Fruit fly (Drosophila melanogaster): ENCODE measurements around the gene unc-119.

unc-119 gene

dm6 chrX:7306538-7307477 lies 15.7 kb upstream of the unc-119 start:
- peak; percentile 72 for TF ChIP-seq noc (tag; optimal IDR thresholded peaks at IDR 0.05)

dm6 chrX:7305753-7306338 lies 14.7 kb upstream of the unc-119 start:
- TF ChIP-seq noc (tag; optimal IDR thresholded peaks at IDR 0.05): no peak

DNA sequence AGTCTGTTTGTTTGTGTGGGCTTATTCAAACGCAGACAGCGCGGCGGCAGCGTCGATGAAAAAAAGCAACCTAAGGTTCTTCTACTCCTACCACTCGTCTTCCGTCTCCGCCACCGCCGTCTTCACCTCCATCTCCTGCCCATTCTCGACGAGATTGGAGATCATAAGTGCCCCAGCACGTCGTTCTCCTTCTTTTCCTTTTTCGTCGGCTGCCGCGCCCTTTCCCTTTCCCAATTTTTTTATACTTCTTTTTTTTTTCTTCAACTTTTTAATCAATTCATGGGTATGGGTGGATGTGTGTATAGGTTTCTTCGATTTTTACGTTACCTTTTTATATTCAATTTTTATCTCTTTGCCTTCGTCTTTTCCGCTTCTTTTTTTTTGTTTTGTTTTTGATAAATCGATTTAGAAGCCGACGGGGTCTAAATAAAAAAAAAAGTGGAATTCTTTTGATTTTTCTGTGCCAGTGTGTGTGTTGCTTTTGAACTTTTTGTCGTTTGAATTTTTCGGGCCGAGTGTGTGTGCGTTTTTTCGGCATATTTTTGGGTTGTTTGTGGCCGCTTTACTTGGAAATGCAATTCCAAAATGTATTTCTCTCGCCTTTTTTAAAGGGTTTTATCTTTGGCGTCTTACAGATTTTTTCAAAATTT lies 13.8 kb upstream of the unc-119 start:
- TF ChIP-seq noc (tag; optimal IDR thresholded peaks at IDR 0.05): no peak

dm6 chrX:7303848-7304427 lies 12.8 kb upstream of the unc-119 start:
- TF ChIP-seq noc (tag; optimal IDR thresholded peaks at IDR 0.05): no peak

DNA sequence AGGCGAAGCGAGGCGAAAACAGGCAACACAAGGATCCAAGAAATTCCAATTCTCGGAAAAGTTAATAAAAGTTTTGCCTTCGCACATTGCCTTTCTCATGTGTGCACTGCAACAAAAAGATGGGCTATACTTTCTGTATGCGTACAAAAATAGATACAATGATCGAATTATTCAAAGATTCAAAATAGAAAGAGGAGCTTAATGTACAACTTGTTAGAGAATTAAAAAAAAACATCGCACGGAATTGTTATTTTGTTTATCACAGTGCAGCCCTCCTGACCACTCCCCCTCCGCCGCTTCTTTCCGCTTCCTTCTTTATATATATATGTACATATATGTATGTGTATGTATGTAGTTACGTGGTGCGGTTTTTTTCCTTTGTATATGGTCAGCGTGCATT lies 11.2 kb upstream of the unc-119 start:
- TF ChIP-seq noc (tag; optimal IDR thresholded peaks at IDR 0.05): no peak

DNA sequence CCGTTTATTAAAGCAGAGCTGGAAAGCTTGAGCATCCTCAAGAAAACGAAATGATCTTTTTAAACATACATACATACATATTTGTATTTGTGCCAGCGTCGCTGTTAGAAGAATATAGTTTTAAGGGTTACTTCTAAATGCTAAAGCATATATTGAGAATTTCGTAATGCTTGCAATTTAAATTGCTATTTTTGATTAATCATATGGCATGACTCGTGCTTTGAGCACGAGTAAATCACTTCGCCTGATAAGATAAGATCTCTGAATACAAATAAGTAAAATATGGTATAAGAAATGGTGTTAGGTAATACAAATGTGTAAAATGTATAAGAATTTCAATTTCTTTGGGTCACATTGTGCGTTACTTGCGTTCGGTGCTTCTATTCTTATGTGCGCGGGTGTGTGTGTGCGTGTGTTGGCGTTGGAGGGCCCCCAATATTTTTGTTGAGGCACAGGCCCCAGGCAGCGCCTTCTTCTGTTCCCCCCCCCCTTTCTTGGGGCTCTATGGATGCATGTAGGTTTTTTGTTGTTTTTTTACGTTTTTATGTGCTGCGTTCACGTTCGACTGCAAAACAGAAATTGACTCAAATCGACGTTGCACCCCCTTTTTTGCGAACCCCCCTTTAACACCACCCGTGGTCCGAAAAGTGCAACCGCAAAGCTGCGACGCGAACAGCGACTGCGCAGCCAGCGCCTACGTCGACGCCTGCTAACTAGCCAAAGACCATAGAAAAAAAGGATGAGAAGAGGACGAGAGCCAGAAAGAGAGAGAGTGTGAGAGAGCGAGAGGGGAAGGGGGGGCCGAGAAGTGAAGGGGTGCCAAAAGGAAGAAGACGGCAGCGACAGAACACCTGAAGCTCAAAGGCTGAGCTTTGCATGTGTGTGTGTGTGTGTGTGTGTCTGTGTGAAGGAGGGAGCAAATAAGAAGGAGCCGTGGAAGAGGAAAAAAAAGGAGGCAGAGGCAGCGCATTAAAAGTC lies 10.5 kb upstream of the unc-119 start:
- peak; percentile 35 for TF ChIP-seq noc (tag; optimal IDR thresholded peaks at IDR 0.05)

- no peak for TF ChIP-seq noc (tag; optimal IDR thresholded peaks at IDR 0.05)
Observed at dm6 chrX:7300722-7301350, 9.7 kb upstream of the unc-119 start.

DNA sequence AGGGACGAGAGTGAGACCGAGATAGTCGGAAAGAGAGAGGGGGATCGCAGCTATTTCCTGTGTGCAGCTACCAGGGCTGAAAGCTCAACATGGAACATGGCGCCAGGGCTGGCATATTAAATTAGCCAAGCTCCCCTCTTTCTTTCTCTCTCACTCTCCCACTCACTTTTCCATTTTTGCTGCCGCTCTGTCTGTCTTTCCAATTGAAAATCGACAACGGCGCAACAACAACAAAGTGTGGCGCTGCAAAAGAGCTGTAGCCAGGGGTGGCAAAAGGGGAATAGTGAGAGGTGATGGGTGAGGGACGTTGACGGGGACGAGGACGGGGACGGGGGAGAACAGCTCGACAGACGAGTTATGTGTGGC lies 9.2 kb upstream of the unc-119 start:
- TF ChIP-seq noc (tag; optimal IDR thresholded peaks at IDR 0.05): peak; percentile 50

DNA sequence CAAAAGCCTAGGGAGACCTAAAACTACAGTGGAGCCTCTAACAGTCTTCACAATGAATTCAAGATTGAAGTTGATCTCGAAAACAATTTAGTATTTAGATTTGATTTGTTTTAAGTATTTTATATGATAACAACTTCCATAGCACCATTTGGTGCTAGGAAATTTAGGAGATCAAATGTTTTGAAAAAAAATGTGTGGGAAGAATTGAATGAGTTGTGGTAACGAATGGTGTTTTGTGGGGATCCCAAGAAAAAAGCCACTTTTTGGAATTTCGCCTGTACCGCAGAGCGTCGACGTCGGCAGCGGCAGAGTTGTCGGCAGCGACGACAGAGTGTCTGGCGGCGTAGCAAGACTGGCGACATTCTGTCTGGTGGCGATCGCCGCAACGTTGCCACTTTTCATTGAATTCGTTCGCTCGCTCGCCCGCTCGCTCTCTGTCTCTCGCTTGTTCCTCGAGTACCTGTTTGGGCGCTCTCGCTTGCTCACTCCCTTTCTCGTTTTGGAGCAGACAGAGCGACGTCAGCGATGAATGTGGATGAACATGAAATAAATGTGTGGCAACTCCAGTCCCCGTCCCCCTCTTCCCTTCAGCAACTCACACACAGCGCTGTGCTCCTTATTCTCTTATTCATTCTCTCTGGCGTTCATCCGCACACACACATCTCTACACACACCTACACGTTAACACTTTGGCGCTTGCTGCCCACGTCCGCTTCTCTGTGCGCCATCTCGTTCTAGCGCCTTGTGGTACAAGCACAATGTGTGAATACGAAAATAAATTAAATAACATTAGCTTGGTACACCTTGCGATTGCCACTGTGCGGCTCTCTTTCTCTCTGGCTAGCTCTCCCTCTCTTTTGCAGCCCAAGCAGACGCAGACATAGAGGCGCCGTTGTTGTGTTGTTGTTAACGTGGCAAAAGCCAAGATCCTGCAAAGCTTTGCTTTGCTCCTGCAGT lies 8.6 kb upstream of the unc-119 start:
- peak; percentile 43 for TF ChIP-seq noc (tag; optimal IDR thresholded peaks at IDR 0.05)

- TF ChIP-seq noc (tag; optimal IDR thresholded peaks at IDR 0.05): no peak
Observed at dm6 chrX:7298323-7298722, 7.2 kb upstream of the unc-119 start.

dm6 chrX:7296721-7297227 lies 5.7 kb upstream of the unc-119 start:
- TF ChIP-seq noc (tag; optimal IDR thresholded peaks at IDR 0.05): no peak

- TF ChIP-seq noc (tag; optimal IDR thresholded peaks at IDR 0.05): no peak
Observed at dm6 chrX:7295973-7296372, 4.9 kb upstream of the unc-119 start.

- peak; percentile 22 for TF ChIP-seq noc (tag; optimal IDR thresholded peaks at IDR 0.05)
Observed at dm6 chrX:7293874-7294559, 2.9 kb upstream of the unc-119 start.

Measured in whole organism, larva.